Fruit fly (Drosophila melanogaster): ENCODE results near the gene mrn.

mrn gene

DNA sequence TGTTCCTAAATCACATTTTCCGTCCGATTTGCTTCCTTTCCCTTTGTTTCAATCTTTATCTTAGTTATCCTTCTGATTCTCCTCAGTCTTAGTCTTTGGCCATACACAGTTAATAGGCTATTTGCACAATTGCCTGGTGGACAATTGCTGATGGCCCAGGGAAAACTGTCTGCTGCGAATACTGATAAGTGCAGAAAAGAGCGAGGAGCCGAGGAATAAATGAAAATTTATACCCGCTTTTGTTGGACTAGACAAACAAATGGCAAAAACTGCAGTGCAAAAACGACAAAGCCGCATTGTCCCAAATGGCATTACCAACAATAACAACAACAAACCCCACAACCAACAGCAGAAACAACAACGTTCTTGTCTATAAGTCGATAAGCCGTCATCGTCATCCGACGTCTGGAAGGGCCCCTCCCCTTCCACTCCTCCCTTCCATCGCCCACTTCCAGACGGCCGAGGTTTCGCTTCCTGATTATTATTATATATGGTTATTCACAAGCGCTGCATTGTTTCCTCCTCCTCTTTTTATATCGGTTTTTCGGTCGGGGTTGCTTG, 13.8 kb upstream of the mrn start:
- TF ChIP-seq CG11723 (GFP tag; optimal IDR thresholded peaks at IDR 0.05) (no peak), zen (tag; optimal IDR thresholded peaks at IDR 0.05) (peak; percentile 31), oc (tag; optimal IDR thresholded peaks at IDR 0.05) (no peak), HLH4C (GFP tag; IDR thresholded peaks at IDR 0.05; ENCODE audit: partially characterized antibody) (no peak), croc (GFP tag; conservative IDR thresholded peaks at IDR 0.05) (no peak), CG4617 (GFP tag; optimal IDR thresholded peaks at IDR 0.05; ENCODE audit: borderline replicate concordance) (no peak), ara (GFP tag; IDR thresholded peaks at IDR 0.05) (no peak), Gsc (GFP tag; IDR thresholded peaks at IDR 0.05) (no peak), gfzf (GFP tag; optimal IDR thresholded peaks at IDR 0.05) (no peak), CG12942 (GFP tag; optimal IDR thresholded peaks at IDR 0.05) (no peak), HLHmδ (GFP tag; optimal IDR thresholded peaks at IDR 0.05) (no peak), CG17612 (GFP tag; IDR thresholded peaks at IDR 0.05) (no peak), CG15479 (GFP tag; optimal IDR thresholded peaks at IDR 0.05) (peak; percentile 92), D (optimal IDR thresholded peaks at IDR 0.05) (peak; percentile 82), D (GFP tag; optimal IDR thresholded peaks at IDR 0.05) (no peak), nom (GFP tag; optimal IDR thresholded peaks at IDR 0.05) (peak; percentile 3), Dip3 (GFP tag; optimal IDR thresholded peaks at IDR 0.05) (no peak), E2f1 (GFP tag; IDR thresholded peaks at IDR 0.05) (no peak), CG34224 (GFP tag; IDR thresholded peaks at IDR 0.05; ENCODE audit: partially characterized antibody) (no peak), Trl (optimal IDR thresholded peaks at IDR 0.05) (no peak), Trl (GFP tag; optimal IDR thresholded peaks at IDR 0.05) (no peak), Aef1 (GFP tag; IDR thresholded peaks at IDR 0.05) (no peak), CG13894 (tag; optimal IDR thresholded peaks at IDR 0.05) (no peak), CG2199 (GFP tag; IDR thresholded peaks at IDR 0.05) (0 out of 3 replicates have a peak, but pooled peaks have one; percentile 37), Fer3 (tag; optimal IDR thresholded peaks at IDR 0.05) (no peak), ken (GFP tag; IDR thresholded peaks at IDR 0.05) (no peak), CG4360 (GFP tag; IDR thresholded peaks at IDR 0.05) (peak; percentile 54; the same call in 1 of the 2 replicates), CG10321 (GFP tag; IDR thresholded peaks at IDR 0.05) (no peak), bbx (GFP tag; IDR thresholded peaks at IDR 0.05; ENCODE audit: partially characterized antibody) (no peak), mirr (GFP tag; optimal IDR thresholded peaks at IDR 0.05) (no peak), Opbp (GFP tag; IDR thresholded peaks at IDR 0.05; ENCODE audit: partially characterized antibody) (no peak), H2.0 (GFP tag; IDR thresholded peaks at IDR 0.05) (no peak), Six4 (GFP tag; optimal IDR thresholded peaks at IDR 0.05) (no peak), Kr (GFP tag; optimal IDR thresholded peaks at IDR 0.05) (no peak), CG4854 (GFP tag; optimal IDR thresholded peaks at IDR 0.05) (no peak), CG32772 (GFP tag; IDR thresholded peaks at IDR 0.05) (no peak), ac (GFP tag; optimal IDR thresholded peaks at IDR 0.05) (no peak), crol (GFP tag; IDR thresholded peaks at IDR 0.05) (peak; percentile 59), row (GFP tag; IDR thresholded peaks at IDR 0.05) (no peak)

DNA sequence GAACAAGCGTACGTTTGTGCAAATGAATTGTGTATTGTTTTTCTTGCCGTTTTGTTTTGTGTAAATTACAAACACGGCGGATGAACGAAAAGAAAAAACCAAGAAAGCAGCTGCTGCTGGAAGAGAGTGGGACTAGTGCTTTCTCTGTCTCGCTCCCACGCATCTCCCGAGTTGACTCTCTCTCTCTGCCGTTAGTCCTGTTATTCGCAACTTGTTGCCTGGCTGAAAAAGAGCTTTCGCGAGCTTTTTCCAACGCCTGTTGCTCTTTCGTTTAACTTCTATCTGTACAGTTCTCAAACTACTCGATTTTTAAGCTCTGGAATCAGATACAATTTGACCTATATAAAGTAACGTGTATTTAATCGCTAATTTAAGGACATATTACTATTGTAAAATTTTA, 13.1 kb upstream of the mrn start:
- TF ChIP-seq Trl (optimal IDR thresholded peaks at IDR 0.05) (peak; percentile 13 to 39), Trl (GFP tag; optimal IDR thresholded peaks at IDR 0.05) (no peak), CG11504 (tag; optimal IDR thresholded peaks at IDR 0.05) (peak; percentile 48), salm (tag; optimal IDR thresholded peaks at IDR 0.05) (no peak), Fer3 (tag; optimal IDR thresholded peaks at IDR 0.05) (no peak), Bdp1 (GFP tag; optimal IDR thresholded peaks at IDR 0.05) (no peak), scrt (GFP tag; optimal IDR thresholded peaks at IDR 0.05) (peak; percentile 100), CG16779 (GFP tag; IDR thresholded peaks at IDR 0.05) (no peak), D (optimal IDR thresholded peaks at IDR 0.05) (peak; percentile 80), D (GFP tag; optimal IDR thresholded peaks at IDR 0.05) (no peak), ac (GFP tag; optimal IDR thresholded peaks at IDR 0.05) (peak; percentile 17)

Data from whole organism, embryonic.